Fruit fly (Drosophila melanogaster): ENCODE measurements around the gene CG17896.
A peak's percentile ranks its signal among the peaks of the same experiment; 100 is the strongest.

The CG17896 gene

DNA sequence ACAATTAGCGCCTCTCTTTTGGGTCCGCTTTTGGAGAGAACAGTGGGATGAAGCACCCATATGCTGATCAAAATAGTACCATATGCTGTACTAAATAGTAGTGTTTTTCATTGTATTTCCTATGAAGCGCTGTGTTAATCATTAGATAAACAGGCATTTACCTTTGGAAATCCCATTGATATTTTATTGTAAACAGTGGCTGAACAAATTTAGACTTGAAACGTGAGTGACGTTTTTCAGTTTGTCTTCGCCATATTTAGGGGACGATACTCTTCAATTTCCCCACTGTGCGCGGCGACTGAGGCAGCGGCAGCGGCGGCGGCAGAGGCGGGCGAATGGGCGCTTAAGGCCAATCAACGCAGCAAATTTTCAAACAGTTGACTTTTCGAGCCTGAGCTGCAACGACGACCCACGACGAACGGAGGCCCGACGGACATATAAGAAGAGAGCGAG is 6.3 kb upstream of the CG17896 start (continued):
- TF ChIP-seq nau (GFP tag; optimal IDR thresholded peaks at IDR 0.05) (peak; percentile 84), CG5180 (GFP tag; optimal IDR thresholded peaks at IDR 0.05) (peak; percentile 35), Stat92E (GFP tag; optimal IDR thresholded peaks at IDR 0.05) (peak in 1 of 3 experiments; percentile 43), CG12744 (GFP tag; optimal IDR thresholded peaks at IDR 0.05) (peak; percentile 68), GATAe (GFP tag; conservative IDR thresholded peaks at IDR 0.05) (peak; percentile 13; the same call in 1 of the 2 replicates), jigr1 (GFP tag; IDR thresholded peaks at IDR 0.05) (no peak), CG31388 (GFP tag; optimal IDR thresholded peaks at IDR 0.05) (no peak), p53 (GFP tag; optimal IDR thresholded peaks at IDR 0.05) (peak; percentile 54), kah (GFP tag; optimal IDR thresholded peaks at IDR 0.05) (peak; percentile 62), crol (GFP tag; IDR thresholded peaks at IDR 0.05) (no peak), Ravus (GFP tag; IDR thresholded peaks at IDR 0.05) (peak; percentile 33; the same call in 1 of the 2 replicates), YL-1 (GFP tag; optimal IDR thresholded peaks at IDR 0.05) (peak; percentile 55), CG8478 (optimal IDR thresholded peaks at IDR 0.05) (no peak), Scr (GFP tag; IDR thresholded peaks at IDR 0.05; ENCODE audit: partially characterized antibody) (no peak), CG16779 (GFP tag; IDR thresholded peaks at IDR 0.05) (no peak), wek (GFP tag; optimal IDR thresholded peaks at IDR 0.05) (peak; percentile 66), tio (GFP tag; optimal IDR thresholded peaks at IDR 0.05) (peak; percentile 64), CG17802 (tag; optimal IDR thresholded peaks at IDR 0.05) (no peak), CG11723 (GFP tag; optimal IDR thresholded peaks at IDR 0.05) (peak; percentile 77), az2 (GFP tag; optimal IDR thresholded peaks at IDR 0.05) (peak; percentile 64), CG10565 (GFP tag; optimal IDR thresholded peaks at IDR 0.05) (no peak), Sry-δ (GFP tag; optimal IDR thresholded peaks at IDR 0.05) (peak; percentile 39), CG12942 (GFP tag; optimal IDR thresholded peaks at IDR 0.05) (peak; percentile 60), CG13624 (GFP tag; optimal IDR thresholded peaks at IDR 0.05) (peak; percentile 81), NC2β (GFP tag; optimal IDR thresholded peaks at IDR 0.05) (peak; percentile 59), crp (GFP tag; optimal IDR thresholded peaks at IDR 0.05) (peak in 1 of 2 experiments; percentile 40), CG18619 (GFP tag; optimal IDR thresholded peaks at IDR 0.05) (peak; percentile 87), CG4282 (GFP tag; optimal IDR thresholded peaks at IDR 0.05) (peak; percentile 54), toy (GFP tag; IDR thresholded peaks at IDR 0.05) (no peak; the same call in 1 of the 2 replicates), Pdp1 (GFP tag; optimal IDR thresholded peaks at IDR 0.05) (peak; percentile 76 to 79), CG1647 (GFP tag; optimal IDR thresholded peaks at IDR 0.05) (peak; percentile 59), h (optimal IDR thresholded peaks at IDR 0.05) (no peak), CG6791 (GFP tag; IDR thresholded peaks at IDR 0.05; ENCODE audit: partially characterized antibody) (no peak), CG15601 (tag; optimal IDR thresholded peaks at IDR 0.05) (peak; percentile 71), CG42726 (GFP tag; IDR thresholded peaks at IDR 0.05; ENCODE audit: partially characterized antibody) (no peak), CG17385 (GFP tag; optimal IDR thresholded peaks at IDR 0.05) (peak; percentile 83), sna (GFP tag; IDR thresholded peaks at IDR 0.05; ENCODE audit: partially characterized antibody) (no peak), CG33213 (GFP tag; optimal IDR thresholded peaks at IDR 0.05) (peak; percentile 64), BtbVII (GFP tag; optimal IDR thresholded peaks at IDR 0.05) (peak; percentile 90), CG2678 (tag; optimal IDR thresholded peaks at IDR 0.05) (peak; percentile 93), Mad (GFP tag; optimal IDR thresholded peaks at IDR 0.05) (peak; percentile 66), gce (GFP tag; IDR thresholded peaks at IDR 0.05) (peak; percentile 62; the same call in 1 of the 3 replicates), Gug (GFP tag; IDR thresholded peaks at IDR 0.05) (peak; percentile 37; the same call in 1 of the 4 replicates), ind (GFP tag; optimal IDR thresholded peaks at IDR 0.05) (peak; percentile 72), CG4854 (GFP tag; optimal IDR thresholded peaks at IDR 0.05) (peak; percentile 70), NC2α (GFP tag; optimal IDR thresholded peaks at IDR 0.05) (peak; percentile 68), ab (GFP tag; optimal IDR thresholded peaks at IDR 0.05) (no peak), Bdp1 (GFP tag; optimal IDR thresholded peaks at IDR 0.05) (peak; percentile 28), kay (GFP tag; optimal IDR thresholded peaks at IDR 0.05) (peak; percentile 57), lab (GFP tag; optimal IDR thresholded peaks at IDR 0.05) (peak; percentile 93)

Measured in whole organism, embryonic.